Worm (Caenorhabditis elegans) whole organism, L1 larva: Measurements from ENCODE around the gene lin-13.

Experiments
- C34B4.2 ChIP-seq: sonication (generic microtip); optimal IDR thresholded peaks from 2 replicates; lab custom pipeline; 2017; ENCODE audit warnings: mild to moderate bottlenecking, missing genetic modification characterization, missing compliant biosample characterization
- Y116A8C.19 ChIP-seq: sonication (generic microtip); optimal IDR thresholded peaks from 2 replicates; lab custom pipeline; 2016; ENCODE audit warnings: missing compliant biosample characterization, missing genetic modification characterization, borderline replicate concordance
- aha-1 ChIP-seq: fragments of 150-350 bp; optimal IDR thresholded peaks from 2 replicates; lab custom pipeline; 2014; ENCODE audit warnings: missing biosample characterization, missing genetic modification characterization
- aly-2 ChIP-seq: fragments of 150-350 bp; optimal IDR thresholded peaks from 2 replicates; lab custom pipeline; 2014; ENCODE audit warnings: missing biosample characterization, missing genetic modification characterization
- ama-1 ChIP-seq: fragments of 150-350 bp; optimal IDR thresholded peaks from 2 replicates; lab custom pipeline; 2014
- ceh-63 ChIP-seq: fragments of 200-800 bp; sonication (Bioruptor generic); optimal IDR thresholded peaks from 2 replicates; lab custom pipeline; 2018; ENCODE audit warnings: mild to moderate bottlenecking, missing genetic modification characterization, missing compliant biosample characterization
- ceh-88 ChIP-seq: fragments of 200-800 bp; sonication (Bioruptor generic); IDR thresholded peaks from 2 replicates; pipeline ENCODE4 v1.3.6; 2022; ENCODE audit warnings: missing genetic modification characterization, missing compliant biosample characterization
- ces-1 ChIP-seq: fragments of 150-350 bp; optimal IDR thresholded peaks from 2 replicates; lab custom pipeline; 2014; ENCODE audit warnings: missing biosample characterization, missing genetic modification reagents, missing genetic modification characterization
- dpl-1 ChIP-seq, 3 experiments: fragments of 150-350 bp in 2 of 3; sonication (generic microtip) in 1 of 3; optimal IDR thresholded peaks; 2 replicates each; lab custom pipeline; 2014 to 2017; ENCODE audit warnings: missing biosample characterization in 3 of 3, missing genetic modification characterization in 3 of 3, missing genetic modification reagents in 3 of 3
- dsc-1 ChIP-seq: sonication (generic microtip); optimal IDR thresholded peaks from 2 replicates; lab custom pipeline; 2016; ENCODE audit warnings: mild to moderate bottlenecking, missing genetic modification characterization, missing compliant biosample characterization
- egl-13 ChIP-seq: sonication (generic microtip); optimal IDR thresholded peaks from 2 replicates; lab custom pipeline; 2016; ENCODE audit warnings: missing genotype, missing genetic modification reagents, missing genetic modification characterization, missing compliant biosample characterization
- egl-27 ChIP-seq, 2 experiments: fragments of 150-350 bp in 1 of 2; sonication (generic microtip); optimal IDR thresholded peaks; 3 replicates each; lab custom pipeline; 2017 to 2018; ENCODE audit warnings: missing biosample characterization in 2 of 2, missing genetic modification characterization in 2 of 2, missing genetic modification reagents in 2 of 2
- ets-5 ChIP-seq: fragments of 200-800 bp; sonication (Bioruptor generic); IDR thresholded peaks from 2 replicates; pipeline ENCODE4 v1.3.6; 2022; ENCODE audit warnings: missing genetic modification characterization, missing compliant biosample characterization
- fkh-10 ChIP-seq: sonication (generic microtip); optimal IDR thresholded peaks from 2 replicates; lab custom pipeline; 2017; ENCODE audit warnings: missing biosample characterization, missing genetic modification reagents, missing genetic modification characterization
- fkh-4 ChIP-seq: sonication (generic microtip); optimal IDR thresholded peaks from 2 replicates; lab custom pipeline; 2016; ENCODE audit warnings: missing compliant biosample characterization, missing genetic modification characterization, borderline replicate concordance
- fos-1 ChIP-seq: fragments of 150-350 bp; optimal IDR thresholded peaks from 2 replicates; lab custom pipeline; 2014; ENCODE audit warnings: missing biosample characterization, missing genetic modification characterization
- hlh-4 ChIP-seq: sonication (generic microtip); optimal IDR thresholded peaks from 2 replicates; lab custom pipeline; 2016; ENCODE audit warnings: mild to moderate bottlenecking, missing genetic modification characterization, missing compliant biosample characterization
- hpl-2 ChIP-seq: fragments of 150-350 bp; optimal IDR thresholded peaks from 2 replicates; lab custom pipeline; 2014; ENCODE audit warnings: missing biosample characterization, missing genetic modification reagents, missing genetic modification characterization
- isw-1 ChIP-seq: fragments of 200-800 bp; sonication (Bioruptor generic); IDR thresholded peaks from 2 replicates; pipeline ENCODE4 v1.3.6; 2022; ENCODE audit warnings: missing genetic modification characterization, missing compliant biosample characterization
- lin-14 ChIP-seq: fragments of 200-800 bp; sonication (Bioruptor generic); optimal IDR thresholded peaks from 2 replicates; lab custom pipeline; 2018; ENCODE audit warnings: mild to moderate bottlenecking, missing genetic modification characterization, moderate library complexity, missing compliant biosample characterization
- lin-15B ChIP-seq: fragments of 150-350 bp; sonication (generic microtip); optimal IDR thresholded peaks from 3 replicates; lab custom pipeline; 2014; ENCODE audit warnings: missing biosample characterization, missing genetic modification characterization
- lsy-2 ChIP-seq, 2 experiments: fragments of 150-350 bp; optimal IDR thresholded peaks; 2 replicates each; lab custom pipeline; 2014; ENCODE audit warnings: missing biosample characterization in 2 of 2, missing genetic modification characterization in 2 of 2
- mab-9 ChIP-seq: fragments of 200-800 bp; sonication (Bioruptor generic); IDR thresholded peaks from 2 replicates; pipeline ENCODE4 v1.3.6; 2022; ENCODE audit warnings: missing genetic modification reagents, missing genetic modification characterization, missing compliant biosample characterization
- mep-1 ChIP-seq: fragments of 150-350 bp; optimal IDR thresholded peaks from 2 replicates; lab custom pipeline; 2014; ENCODE audit warnings: missing biosample characterization, missing genetic modification characterization
- nhr-11 ChIP-seq: fragments of 150-350 bp; optimal IDR thresholded peaks from 2 replicates; lab custom pipeline; 2014; ENCODE audit warnings: missing biosample characterization, missing genetic modification characterization
- nhr-19 ChIP-seq: fragments of 200-800 bp; sonication (Bioruptor generic); conservative IDR thresholded peaks from 2 replicates; pipeline ENCODE4 v1.3.6; 2022; ENCODE audit warnings: missing genetic modification characterization, missing compliant biosample characterization
- nhr-20 ChIP-seq: sonication (generic microtip); optimal IDR thresholded peaks from 2 replicates; lab custom pipeline; 2016; ENCODE audit warnings: mild to moderate bottlenecking, missing genetic modification characterization, missing compliant biosample characterization
- nhr-47 ChIP-seq: sonication (generic microtip); optimal IDR thresholded peaks from 2 replicates; lab custom pipeline; 2016; ENCODE audit warnings: mild to moderate bottlenecking, missing genetic modification characterization, moderate library complexity, missing compliant biosample characterization
- nhr-71 ChIP-seq: sonication (generic microtip); optimal IDR thresholded peaks from 2 replicates; lab custom pipeline; 2016; ENCODE audit warnings: mild to moderate bottlenecking, missing genetic modification characterization, moderate library complexity, missing compliant biosample characterization
- nhr-76 ChIP-seq: sonication (generic microtip); optimal IDR thresholded peaks from 2 replicates; lab custom pipeline; 2017; ENCODE audit warnings: missing biosample characterization, missing genetic modification characterization
- nhr-84 ChIP-seq: sonication (generic microtip); optimal IDR thresholded peaks from 2 replicates; lab custom pipeline; 2017; ENCODE audit warnings: missing biosample characterization, missing genetic modification characterization
- nhr-85 ChIP-seq: sonication (generic microtip); peaks from one replicate; lab custom pipeline; 2016; ENCODE audit warnings: missing genetic modification characterization, inconsistent platforms, missing compliant biosample characterization
- pag-3 ChIP-seq: sonication (generic microtip); optimal IDR thresholded peaks from 2 replicates; lab custom pipeline; 2017; ENCODE audit warnings: missing genetic modification characterization, mild to moderate bottlenecking, missing compliant biosample characterization, antibody characterized with exemption, borderline replicate concordance; ENCODE audit not compliant: insufficient read depth
- pax-3 ChIP-seq: fragments of 200-800 bp; sonication (Bioruptor generic); optimal IDR thresholded peaks from 2 replicates; lab custom pipeline; 2018; ENCODE audit warnings: mild to moderate bottlenecking, missing genetic modification characterization, moderate library complexity, missing compliant biosample characterization
- rnt-1 ChIP-seq: sonication (generic microtip); optimal IDR thresholded peaks from 2 replicates; lab custom pipeline; 2016; ENCODE audit warnings: mild to moderate bottlenecking, missing genetic modification characterization, moderate library complexity, missing compliant biosample characterization
- skn-1 ChIP-seq: fragments of 150-350 bp; optimal IDR thresholded peaks from 2 replicates; lab custom pipeline; 2014; ENCODE audit warnings: missing biosample characterization, missing genetic modification characterization
- snpc-4 ChIP-seq: fragments of 150-350 bp; optimal IDR thresholded peaks from 2 replicates; lab custom pipeline; 2014; ENCODE audit warnings: missing biosample characterization, missing genetic modification characterization
- snu-23 ChIP-seq: sonication (generic microtip); optimal IDR thresholded peaks from 2 replicates; lab custom pipeline; 2016; ENCODE audit warnings: missing genetic modification characterization, missing compliant biosample characterization
- sptf-1 ChIP-seq: fragments of 150-350 bp; optimal IDR thresholded peaks from 2 replicates; lab custom pipeline; 2014; ENCODE audit warnings: missing biosample characterization, missing genetic modification characterization
- sup-37 ChIP-seq: fragments of 200-800 bp; sonication (Bioruptor generic); optimal IDR thresholded peaks from 2 replicates; lab custom pipeline; 2018; ENCODE audit warnings: mild to moderate bottlenecking, missing genetic modification characterization, missing compliant biosample characterization
- tbx-2 ChIP-seq: sonication (generic microtip); optimal IDR thresholded peaks from 2 replicates; lab custom pipeline; 2016; ENCODE audit warnings: missing genetic modification characterization, missing compliant biosample characterization
- unc-30 ChIP-seq: sonication (generic microtip); optimal IDR thresholded peaks from 2 replicates; lab custom pipeline; 2017; ENCODE audit warnings: missing biosample characterization, missing genetic modification characterization
- unc-86 ChIP-seq: sonication (generic microtip); optimal IDR thresholded peaks from 2 replicates; lab custom pipeline; 2016; ENCODE audit warnings: missing genetic modification characterization, missing compliant biosample characterization
- xbp-1 ChIP-seq: sonication (generic microtip); optimal IDR thresholded peaks from 2 replicates; lab custom pipeline; 2016; ENCODE audit warnings: missing genetic modification characterization, missing compliant biosample characterization
- zag-1 ChIP-seq: fragments of 150-350 bp; optimal IDR thresholded peaks from 2 replicates; lab custom pipeline; 2014; ENCODE audit warnings: missing biosample characterization, missing genetic modification characterization
- ztf-11 ChIP-seq, 2 experiments: sonication (generic microtip); optimal IDR thresholded peaks; 2 replicates each; lab custom pipeline; 2016 to 2017; ENCODE audit warnings: missing genetic modification characterization in 2 of 2, missing biosample characterization in 1 of 2, missing compliant biosample characterization in 1 of 2

The lin-13 gene

DNA sequence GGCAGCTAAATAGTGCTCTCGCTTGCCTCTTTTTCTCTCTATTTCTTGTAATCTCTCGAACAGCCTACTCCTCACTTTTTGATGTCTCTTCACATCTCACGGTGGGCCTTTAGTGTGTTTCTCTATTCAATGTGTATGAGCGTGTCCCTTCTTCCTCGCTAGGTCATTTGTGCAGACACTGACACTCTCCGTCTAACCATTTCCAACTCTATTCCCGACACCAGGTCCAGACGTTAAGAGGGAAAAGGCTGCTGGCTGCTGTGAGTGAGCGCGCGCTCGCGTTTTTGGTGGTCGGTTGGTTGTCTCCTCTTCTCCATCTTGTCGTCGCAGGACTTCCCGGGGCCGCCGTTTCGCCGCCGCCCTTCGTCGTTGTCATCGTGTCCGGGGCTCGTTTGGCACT, 49.9 kb downstream of the lin-13 start (continued):
- no peak for TF ChIP-seq pax-3
- no peak for TF ChIP-seq sup-37 (GFP tag; lab: Kevin White, UChicago)
- no peak for TF ChIP-seq lin-15B (tag; lab: Kevin White, UChicago)
- no peak for TF ChIP-seq fkh-4 (tag; lab: Kevin White, UChicago)
- peak; percentile 15; the same call in 1 of the 2 replicates for TF ChIP-seq isw-1
- no peak for TF ChIP-seq unc-30 (tag; lab: Kevin White, UChicago)
- peak; percentile 23 for TF ChIP-seq egl-13
- peak; percentile 36 for TF ChIP-seq dsc-1 (tag; lab: Kevin White, UChicago)
- peak; percentile 21 for TF ChIP-seq xbp-1 (tag; lab: Kevin White, UChicago)
- no peak for TF ChIP-seq ceh-63 (GFP tag; lab: Kevin White, UChicago)
- TF ChIP-seq snu-23 (GFP tag; lab: Kevin White, UChicago), result peak; percentile 61
- TF ChIP-seq pag-3, result no peak
- TF ChIP-seq nhr-19 (GFP tag; lab: Robert Waterston, UW), result peak; percentile 25; the same call in 1 of the 2 replicates
- peak in 1 of 3 experiments; percentile 40 for TF ChIP-seq dpl-1 (GFP tag; optimal IDR thresholded peaks at IDR 0.05; lab: Kevin White, UChicago)
- TF ChIP-seq skn-1 (tag; lab: Kevin White, UChicago), result no peak
- TF ChIP-seq lsy-2 (tag; optimal IDR thresholded peaks at IDR 0.05; lab: Kevin White, UChicago), result peak; percentile 35 to 74
- peak; percentile 94 for TF ChIP-seq lin-14
- TF ChIP-seq rnt-1 (tag; lab: Kevin White, UChicago), result peak; percentile 61
- TF ChIP-seq ama-1 (lab: Kevin White, UChicago), result no peak

DNA sequence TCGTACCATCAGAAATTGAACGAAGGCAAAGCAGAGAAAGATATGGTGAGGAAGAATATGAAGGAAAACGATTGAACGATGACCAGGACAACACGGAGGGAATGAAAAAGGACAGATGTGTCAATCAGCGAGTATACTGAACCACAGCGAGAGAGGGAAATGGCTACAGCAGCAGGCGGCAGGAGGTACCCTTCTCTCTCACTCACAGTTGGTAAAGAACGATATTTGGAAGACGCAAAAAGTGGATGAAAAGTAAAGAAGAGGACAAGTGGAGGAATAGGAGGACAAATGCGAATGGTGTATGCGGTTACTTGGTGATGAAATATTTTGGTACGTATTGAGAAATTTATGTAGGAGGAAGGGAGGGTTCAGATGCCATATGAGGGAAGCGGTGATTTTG, 52.8 kb downstream of the lin-13 start, which contains the start of gene ZK783.7:
Gene ZK783.7, plus strand, starts transcription at position 246 of the 400 bp plus-strand sequence.
- TF ChIP-seq dsc-1 (tag; lab: Kevin White, UChicago), result no peak
- TF ChIP-seq nhr-85 (tag; lab: Kevin White, UChicago), result peak; percentile 6
- no peak for TF ChIP-seq Y116A8C.19 (tag; lab: Kevin White, UChicago)
- peak in 1 of 2 experiments; percentile 26 for TF ChIP-seq ztf-11 (tag; optimal IDR thresholded peaks at IDR 0.05; lab: Kevin White, UChicago)
- no peak for TF ChIP-seq nhr-11
- TF ChIP-seq fos-1 (tag; lab: Kevin White, UChicago), result no peak
- TF ChIP-seq nhr-84 (tag; lab: Kevin White, UChicago), result no peak
- TF ChIP-seq, all 84 proteins: peak for 2

- TF ChIP-seq hlh-4 (tag; lab: Kevin White, UChicago) (no peak), ceh-88 (GFP tag; lab: Robert Waterston, UW) (no peak), nhr-76 (tag; lab: Kevin White, UChicago) (no peak), fkh-10 (GFP tag; lab: Kevin White, UChicago) (no peak), sptf-1 (tag; lab: Kevin White, UChicago) (no peak), aha-1 (tag; lab: Kevin White, UChicago) (no peak), ets-5 (GFP tag; lab: Robert Waterston, UW) (no peak), tbx-2 (tag; lab: Kevin White, UChicago) (no peak), xbp-1 (tag; lab: Kevin White, UChicago) (no peak), ama-1 (lab: Kevin White, UChicago) (no peak), nhr-20 (tag; lab: Kevin White, UChicago) (no peak), unc-30 (tag; lab: Kevin White, UChicago) (no peak), aly-2 (no peak), mep-1 (tag; lab: Kevin White, UChicago) (no peak), unc-86 (tag; lab: Kevin White, UChicago) (no peak), ceh-63 (GFP tag; lab: Kevin White, UChicago) (no peak), dsc-1 (tag; lab: Kevin White, UChicago) (no peak)
These were observed 53.4 kb downstream of the lin-13 start, which contains the start of gene baz-2 for ce11 chrIII:7655932-7656331. Gene baz-2 (minus strand): TSS chrIII:7656032.

- TF ChIP-seq mab-9 (GFP tag; lab: Robert Waterston, UW), result no peak
- TF ChIP-seq C34B4.2 (tag; lab: Kevin White, UChicago), result no peak
- no peak for TF ChIP-seq fkh-10 (GFP tag; lab: Kevin White, UChicago)
- TF ChIP-seq lin-14, result no peak
- TF ChIP-seq mep-1 (tag; lab: Kevin White, UChicago), result no peak
- TF ChIP-seq ceh-88 (GFP tag; lab: Robert Waterston, UW), result no peak
- no peak for TF ChIP-seq egl-27 (tag; optimal IDR thresholded peaks at IDR 0.05; lab: Kevin White, UChicago)
- no peak for TF ChIP-seq nhr-11
- TF ChIP-seq unc-30 (tag; lab: Kevin White, UChicago), result no peak
- no peak for TF ChIP-seq ces-1 (GFP tag; lab: Kevin White, UChicago)
- TF ChIP-seq zag-1 (tag; lab: Kevin White, UChicago), result no peak
- TF ChIP-seq hpl-2 (GFP tag; lab: Kevin White, UChicago), result no peak
- TF ChIP-seq nhr-47 (tag; lab: Kevin White, UChicago), result no peak
- no peak for TF ChIP-seq snpc-4
- TF ChIP-seq nhr-71 (tag; lab: Kevin White, UChicago), result no peak
- no peak for TF ChIP-seq isw-1
These were observed 53.8 kb downstream of the lin-13 start for ce11 chrIII:7655498-7655897.
